Worm (Caenorhabditis elegans) whole organism, L4/young adult: ENCODE data around the gene glr-8.

ENCODE experiments used
- W03F9.2 ChIP-seq: fragments of 150-350 bp; optimal IDR thresholded peaks from 2 replicates; lab custom pipeline; 2014; ENCODE audit warnings: missing biosample characterization, missing genetic modification characterization
- him-1 ChIP-seq: sonication (generic microtip); optimal IDR thresholded peaks from 2 replicates; lab custom pipeline; 2016; ENCODE audit warnings: missing genotype, missing genetic modification reagents, missing genetic modification characterization, missing compliant biosample characterization

DNA sequence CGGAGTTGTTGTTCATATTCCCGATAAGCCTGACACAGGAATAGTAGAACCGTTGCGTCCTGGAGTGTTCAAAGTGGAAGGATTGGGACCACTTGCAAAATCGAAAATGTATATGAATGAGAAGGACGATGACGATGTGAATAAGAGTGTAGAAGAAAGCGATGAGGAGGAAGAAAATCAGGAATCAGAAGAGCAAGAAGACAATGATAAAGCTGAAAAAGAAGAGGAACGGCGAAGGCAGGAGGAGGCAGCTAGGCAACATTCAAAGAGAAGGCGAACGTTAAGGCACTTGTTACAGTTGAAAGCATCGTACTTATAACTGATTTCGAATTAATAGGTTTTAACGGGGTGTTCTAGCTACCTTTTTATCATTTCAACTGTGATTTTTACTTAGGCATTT is 37.9 kb downstream of the glr-8 start:
- TF ChIP-seq W03F9.2 (tag; lab: Kevin White, UChicago) (no peak), him-1 (no peak)
